Worm (Caenorhabditis elegans): ENCODE results near the gene dbn-1.

- TF ChIP-seq flt-1 (GFP tag; IDR thresholded peaks at IDR 0.05) (no peak), ama-1 (optimal IDR thresholded peaks at IDR 0.05) (no peak), aly-1 (tag; optimal IDR thresholded peaks at IDR 0.05) (no peak), B0310.2 (tag; optimal IDR thresholded peaks at IDR 0.05) (no peak), tbx-11 (GFP tag; IDR thresholded peaks at IDR 0.05) (no peak), pes-1 (GFP tag; IDR thresholded peaks at IDR 0.05) (no peak)
Observed at ce11 chrIII:13735008-13735407, 26.9 kb downstream of the dbn-1 start, which contains the start of gene W06F12.3.

Data from whole organism, early embryonic.